Worm (Caenorhabditis elegans) whole organism, young adult: ENCODE measurements around the gene K10G6.5.

ENCODE experiments used
- C06A6.2 ChIP-seq: fragments of 200-800 bp; sonication (Bioruptor generic); conservative IDR thresholded peaks from 2 replicates; pipeline ENCODE4 v1.3.6; 2022; ENCODE audit warnings: missing genetic modification characterization, missing compliant biosample characterization
- D2030.7 ChIP-seq: fragments of 200-800 bp; sonication (Bioruptor generic); IDR thresholded peaks from 2 replicates; pipeline ENCODE4 v1.3.6; 2022; ENCODE audit warnings: missing genetic modification reagents, missing genetic modification characterization, missing compliant biosample characterization
- K12H6.12 ChIP-seq: fragments of 200-800 bp; sonication (Bioruptor generic); optimal IDR thresholded peaks from 2 replicates; lab custom pipeline; 2018; ENCODE audit warnings: mild to moderate bottlenecking, missing genetic modification characterization, missing compliant biosample characterization
- T26A5.8 ChIP-seq: sonication (generic microtip); optimal IDR thresholded peaks from 2 replicates; lab custom pipeline; 2016; ENCODE audit warnings: missing genetic modification characterization, missing compliant biosample characterization
- Y67H2A.10 ChIP-seq: fragments of 200-800 bp; sonication (Bioruptor generic); conservative IDR thresholded peaks from 2 replicates; pipeline ENCODE4 v1.3.6; 2022; ENCODE audit warnings: missing genetic modification reagents, missing genetic modification characterization, missing compliant biosample characterization
- Y79H2A.3 ChIP-seq: fragments of 200-800 bp; sonication (Bioruptor generic); conservative IDR thresholded peaks from 2 replicates; pipeline ENCODE4 v1.3.6; 2022; ENCODE audit warnings: missing genetic modification reagents, missing genetic modification characterization, missing compliant biosample characterization
- Y95B8A.8 ChIP-seq: fragments of 200-800 bp; sonication (Bioruptor generic); IDR thresholded peaks from 2 replicates; pipeline ENCODE4 v1.3.6; 2022; ENCODE audit warnings: missing genetic modification reagents, missing genetic modification characterization, missing compliant biosample characterization
- aptf-2 ChIP-seq: fragments of 200-800 bp; sonication (Bioruptor generic); conservative IDR thresholded peaks from 2 replicates; pipeline ENCODE4 v1.3.6; 2022; ENCODE audit warnings: missing genetic modification reagents, missing genetic modification characterization, missing compliant biosample characterization
- aptf-3 ChIP-seq: fragments of 200-800 bp; sonication (Bioruptor generic); IDR thresholded peaks from 2 replicates; pipeline ENCODE4 v1.3.6; 2022; ENCODE audit warnings: missing genetic modification characterization, missing compliant biosample characterization
- atf-7 ChIP-seq: sonication (generic microtip); optimal IDR thresholded peaks from 2 replicates; lab custom pipeline; 2017; ENCODE audit warnings: mild to moderate bottlenecking, missing genetic modification characterization, missing compliant biosample characterization
- attf-6 ChIP-seq: fragments of 200-800 bp; sonication (Bioruptor generic); IDR thresholded peaks from 2 replicates; pipeline ENCODE4 v1.3.6; 2022; ENCODE audit warnings: missing genetic modification reagents, missing genetic modification characterization, missing compliant biosample characterization
- bed-2 ChIP-seq: fragments of 200-800 bp; sonication (Bioruptor generic); IDR thresholded peaks from 2 replicates; pipeline ENCODE4 v1.3.6; 2022; ENCODE audit warnings: missing genetic modification reagents, missing genetic modification characterization, missing compliant biosample characterization
- ceh-100 ChIP-seq: fragments of 200-800 bp; sonication (Bioruptor generic); IDR thresholded peaks from 2 replicates; pipeline ENCODE4 v1.3.6; 2022; ENCODE audit warnings: missing genetic modification reagents, missing genetic modification characterization, missing compliant biosample characterization
- ceh-40 ChIP-seq: fragments of 200-800 bp; sonication (Bioruptor generic); IDR thresholded peaks from 2 replicates; pipeline ENCODE4 v1.3.6; 2022; ENCODE audit warnings: missing genetic modification characterization, missing compliant biosample characterization
- ceh-79 ChIP-seq: sonication (generic microtip); optimal IDR thresholded peaks from 2 replicates; lab custom pipeline; 2017; ENCODE audit warnings: mild to moderate bottlenecking, missing genetic modification characterization, missing compliant biosample characterization
- ceh-91 ChIP-seq: fragments of 200-800 bp; sonication (Bioruptor generic); IDR thresholded peaks from 2 replicates; pipeline ENCODE4 v1.3.6; 2022; ENCODE audit warnings: missing genetic modification reagents, missing genetic modification characterization, missing compliant biosample characterization
- efl-1 ChIP-seq: fragments of 150-350 bp; optimal IDR thresholded peaks from 2 replicates; lab custom pipeline; 2014; ENCODE audit warnings: missing biosample characterization, missing genetic modification reagents, missing genetic modification characterization
- egl-18 ChIP-seq: fragments of 200-800 bp; sonication (Bioruptor generic); IDR thresholded peaks from 2 replicates; pipeline ENCODE4 v1.3.6; 2022; ENCODE audit warnings: missing genetic modification reagents, missing genetic modification characterization, missing compliant biosample characterization
- ets-4 ChIP-seq: fragments of 200-800 bp; sonication (Bioruptor generic); optimal IDR thresholded peaks from 2 replicates; lab custom pipeline; 2018; ENCODE audit warnings: mild to moderate bottlenecking, missing genetic modification characterization, missing compliant biosample characterization
- hlh-12 ChIP-seq: sonication (generic microtip); optimal IDR thresholded peaks from 2 replicates; lab custom pipeline; 2016; ENCODE audit warnings: missing genetic modification characterization, missing compliant biosample characterization
- hmg-20 ChIP-seq: fragments of 200-800 bp; sonication (Bioruptor generic); IDR thresholded peaks from 2 replicates; pipeline ENCODE4 v1.3.6; 2022; ENCODE audit warnings: missing genetic modification reagents, missing genetic modification characterization, missing compliant biosample characterization
- let-526 ChIP-seq: fragments of 200-800 bp; sonication (Bioruptor generic); IDR thresholded peaks from 2 replicates; pipeline ENCODE4 v1.3.6; 2022; ENCODE audit warnings: missing genetic modification reagents, missing genetic modification characterization, missing compliant biosample characterization
- let-607 ChIP-seq, 2 experiments: fragments of 200-800 bp in 1 of 2; sonication (Bioruptor generic) in 1 of 2; sonication (generic microtip) in 1 of 2; optimal IDR thresholded peaks; 2 replicates each; lab custom pipeline; 2016 to 2018; ENCODE audit warnings: mild to moderate bottlenecking in 2 of 2, missing compliant biosample characterization in 2 of 2, missing genetic modification characterization in 2 of 2, moderate library complexity in 2 of 2, missing genotype in 1 of 2
- lin-26 ChIP-seq: fragments of 200-800 bp; sonication (Bioruptor generic); IDR thresholded peaks from 2 replicates; pipeline ENCODE4 v1.3.6; 2022; ENCODE audit warnings: missing genetic modification reagents, missing genetic modification characterization, missing compliant biosample characterization
- lsy-27 ChIP-seq: sonication (generic microtip); optimal IDR thresholded peaks from 2 replicates; lab custom pipeline; 2017; ENCODE audit warnings: missing genetic modification characterization, mild to moderate bottlenecking, missing compliant biosample characterization, antibody characterized with exemption, missing genotype, borderline replicate concordance; ENCODE audit not compliant: insufficient read depth
- madf-10 ChIP-seq: sonication (generic microtip); optimal IDR thresholded peaks from 2 replicates; lab custom pipeline; 2016; ENCODE audit warnings: mild to moderate bottlenecking, missing genetic modification characterization, missing compliant biosample characterization
- nhr-120 ChIP-seq: fragments of 200-800 bp; sonication (Bioruptor generic); IDR thresholded peaks from 2 replicates; pipeline ENCODE4 v1.3.6; 2022; ENCODE audit warnings: missing genetic modification characterization, missing compliant biosample characterization
- nhr-80 ChIP-seq: sonication (generic microtip); optimal IDR thresholded peaks from 2 replicates; lab custom pipeline; 2016; ENCODE audit warnings: missing genetic modification characterization, missing compliant biosample characterization
- rec-8 ChIP-seq, 2 experiments: sonication (generic microtip); optimal IDR thresholded peaks; 2 replicates each; lab custom pipeline; 2016; ENCODE audit warnings: mild to moderate bottlenecking in 2 of 2, missing genetic modification characterization in 2 of 2, missing genetic modification reagents in 2 of 2, missing genotype in 2 of 2, missing biosample characterization in 1 of 2, missing compliant biosample characterization in 1 of 2, moderate library complexity in 1 of 2
- repo-1 ChIP-seq: sonication (generic microtip); optimal IDR thresholded peaks from 2 replicates; lab custom pipeline; 2017; ENCODE audit warnings: mild to moderate bottlenecking, missing genetic modification characterization, missing compliant biosample characterization
- snpc-3.4 ChIP-seq: sonication (generic microtip); optimal IDR thresholded peaks from 2 replicates; lab custom pipeline; 2017; ENCODE audit warnings: missing genetic modification characterization, mild to moderate bottlenecking, missing compliant biosample characterization, antibody characterized with exemption, moderate library complexity, missing genotype, missing genetic modification reagents
- somi-1 ChIP-seq: fragments of 200-800 bp; sonication (Bioruptor generic); optimal IDR thresholded peaks from 2 replicates; lab custom pipeline; 2018; ENCODE audit warnings: mild to moderate bottlenecking, missing genetic modification characterization, missing compliant biosample characterization
- sptf-2 ChIP-seq: fragments of 200-800 bp; sonication (Bioruptor generic); optimal IDR thresholded peaks from 2 replicates; lab custom pipeline; 2018; ENCODE audit warnings: mild to moderate bottlenecking, missing genetic modification characterization, missing compliant biosample characterization
- tbp1 ChIP-seq: fragments of 200-800 bp; sonication (Bioruptor generic); optimal IDR thresholded peaks from 2 replicates; lab custom pipeline; 2018; ENCODE audit warnings: mild to moderate bottlenecking, missing genetic modification characterization, missing compliant biosample characterization
- tlf-1 ChIP-seq: fragments of 200-800 bp; sonication (Bioruptor generic); optimal IDR thresholded peaks from 2 replicates; lab custom pipeline; 2018; ENCODE audit warnings: mild to moderate bottlenecking, missing genetic modification characterization, missing compliant biosample characterization
- unc-130 ChIP-seq: sonication (generic microtip); optimal IDR thresholded peaks from 2 replicates; lab custom pipeline; 2016; ENCODE audit warnings: missing genetic modification reagents, missing genetic modification characterization, missing compliant biosample characterization
- zfh-2 ChIP-seq: fragments of 200-800 bp; sonication (Bioruptor generic); conservative IDR thresholded peaks from 2 replicates; pipeline ENCODE4 v1.3.6; 2022; ENCODE audit warnings: missing genetic modification reagents, missing genetic modification characterization, missing compliant biosample characterization
- zim-3 ChIP-seq: sonication (generic microtip); optimal IDR thresholded peaks from 2 replicates; lab custom pipeline; 2017; ENCODE audit warnings: mild to moderate bottlenecking, missing genetic modification characterization, moderate library complexity, missing compliant biosample characterization
- ztf-25 ChIP-seq: fragments of 200-800 bp; sonication (Bioruptor generic); IDR thresholded peaks from 2 replicates; pipeline ENCODE4 v1.3.6; 2022; ENCODE audit warnings: missing genetic modification reagents, missing genetic modification characterization, missing compliant biosample characterization
- ztf-26 ChIP-seq: sonication (generic microtip); optimal IDR thresholded peaks from 2 replicates; lab custom pipeline; 2017; ENCODE audit warnings: missing genetic modification characterization, missing compliant biosample characterization
- ztf-28 ChIP-seq: fragments of 200-800 bp; sonication (Bioruptor generic); IDR thresholded peaks from 2 replicates; pipeline ENCODE4 v1.3.6; 2022; ENCODE audit warnings: missing genetic modification reagents, missing genetic modification characterization, missing compliant biosample characterization

K10G6.5 gene

DNA sequence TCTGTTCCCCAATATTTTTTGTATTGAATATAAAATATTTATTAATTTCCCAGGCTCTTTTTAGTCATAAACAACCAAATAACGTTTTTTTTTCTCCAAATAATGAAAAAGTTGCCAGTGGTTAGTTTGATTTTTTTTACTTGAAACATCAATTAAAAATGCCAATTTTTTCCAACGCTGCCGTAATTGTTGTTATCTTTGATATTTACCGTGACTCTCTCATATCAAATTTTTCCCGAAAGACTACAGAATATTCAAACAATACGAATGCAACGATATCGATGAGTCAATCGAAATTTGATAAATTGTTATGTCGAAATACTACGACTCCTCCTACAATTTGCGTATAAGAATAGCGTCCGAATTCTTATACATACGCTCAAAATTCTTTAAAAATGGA lies at the start of gene K10G6.5:
Gene K10G6.5 (plus strand): TSS at position 345 of the 400 bp plus-strand sequence.
- TF ChIP-seq ceh-100 (GFP tag; lab: Robert Waterston, UW) (no peak), nhr-80 (tag; lab: Kevin White, UChicago) (peak; percentile 39)

ce11 chrII:3947404-3947803 lies 39.6 kb upstream of the K10G6.5 start:
- TF ChIP-seq lsy-27 (tag; lab: Kevin White, UChicago): no peak
- no peak for TF ChIP-seq let-526 (GFP tag; lab: Robert Waterston, UW)
- TF ChIP-seq K12H6.12 (tag; lab: Kevin White, UChicago): no peak
- no peak for TF ChIP-seq unc-130 (GFP tag; lab: Kevin White, UChicago)
- TF ChIP-seq ceh-79: no peak
- no peak for TF ChIP-seq C06A6.2 (GFP tag; lab: Robert Waterston, UW)
- no peak for TF ChIP-seq D2030.7
- no peak for TF ChIP-seq let-607 (tag; optimal IDR thresholded peaks at IDR 0.05; lab: Kevin White, UChicago)
- TF ChIP-seq atf-7 (tag; lab: Kevin White, UChicago): no peak
- TF ChIP-seq ceh-40 (GFP tag; lab: Robert Waterston, UW): no peak
- no peak for TF ChIP-seq ztf-28
- TF ChIP-seq zfh-2: no peak
- TF ChIP-seq rec-8 (tag; optimal IDR thresholded peaks at IDR 0.05; lab: Kevin White, UChicago): no peak
- no peak for TF ChIP-seq Y67H2A.10 (GFP tag; lab: Robert Waterston, UW)
- no peak for TF ChIP-seq lin-26 (GFP tag; lab: Robert Waterston, UW)
- no peak for TF ChIP-seq hmg-20
- TF ChIP-seq repo-1 (tag; lab: Kevin White, UChicago): no peak
- no peak for TF ChIP-seq nhr-120 (GFP tag; lab: Robert Waterston, UW)
- no peak for TF ChIP-seq sptf-2
- no peak for TF ChIP-seq ztf-26

DNA sequence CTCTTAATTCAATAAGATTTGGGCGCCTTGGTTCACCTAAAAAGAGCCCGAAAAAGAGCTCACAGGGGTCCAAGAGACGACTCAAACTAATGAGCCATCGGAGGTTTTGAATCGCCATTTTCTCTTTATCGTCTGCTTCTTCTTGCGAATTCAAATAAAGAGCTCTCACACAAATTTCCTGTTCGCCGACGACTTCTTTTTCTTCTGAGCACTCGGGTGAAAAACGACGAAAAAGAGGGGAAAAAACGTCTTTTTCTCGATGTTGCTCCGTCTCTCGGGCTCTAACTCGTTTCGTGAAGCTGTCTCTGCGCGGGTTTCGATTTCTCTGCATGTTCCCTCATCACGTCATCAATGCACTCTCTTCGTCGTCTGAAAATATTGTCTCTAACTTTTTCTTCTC lies 38.5 kb upstream of the K10G6.5 start:
- no peak for TF ChIP-seq zim-3
- TF ChIP-seq lin-26 (GFP tag; lab: Robert Waterston, UW): no peak
- no peak for TF ChIP-seq Y79H2A.3 (GFP tag; lab: Robert Waterston, UW)
- no peak for TF ChIP-seq ztf-28
- TF ChIP-seq ceh-91 (GFP tag; lab: Robert Waterston, UW): no peak
- TF ChIP-seq let-607 (tag; optimal IDR thresholded peaks at IDR 0.05; lab: Kevin White, UChicago): no peak
- no peak for TF ChIP-seq ztf-25
- TF ChIP-seq madf-10 (tag; lab: Kevin White, UChicago): no peak
- TF ChIP-seq Y95B8A.8 (GFP tag; lab: Robert Waterston, UW): no peak
- no peak for TF ChIP-seq snpc-3.4

- no peak for TF ChIP-seq rec-8 (tag; optimal IDR thresholded peaks at IDR 0.05; lab: Kevin White, UChicago)
- TF ChIP-seq T26A5.8 (tag; lab: Kevin White, UChicago): no peak
- TF ChIP-seq aptf-3 (GFP tag; lab: Robert Waterston, UW): no peak
- no peak for TF ChIP-seq bed-2 (GFP tag; lab: Robert Waterston, UW)
- no peak for TF ChIP-seq attf-6 (GFP tag; lab: Robert Waterston, UW)
- no peak for TF ChIP-seq tlf-1 (GFP tag; lab: Kevin White, UChicago)
- no peak for TF ChIP-seq tbp1 (GFP tag; lab: Kevin White, UChicago)
- no peak for TF ChIP-seq aptf-2
- no peak for TF ChIP-seq nhr-80 (tag; lab: Kevin White, UChicago)
- TF ChIP-seq ztf-25: no peak
- TF ChIP-seq ztf-26: no peak
- TF ChIP-seq somi-1 (GFP tag; lab: Kevin White, UChicago): no peak
- TF ChIP-seq zfh-2: no peak
- TF ChIP-seq hlh-12 (tag; lab: Kevin White, UChicago): no peak
- TF ChIP-seq egl-18: no peak
- no peak for TF ChIP-seq efl-1 (GFP tag; lab: Kevin White, UChicago)
- no peak for TF ChIP-seq ets-4 (GFP tag; lab: Kevin White, UChicago)
- TF ChIP-seq nhr-120 (GFP tag; lab: Robert Waterston, UW): no peak
Observed at ce11 chrII:3950077-3950476, 37.0 kb upstream of the K10G6.5 start, which contains the start of gene sea-2. Gene sea-2, plus strand, starts transcription at chrII:3950377.
